Fruit fly (Drosophila melanogaster) Kc167 (cell line): ENCODE data around the gene Doc3.

ENCODE experiments used
- Myc ChIP-seq: fragments of >200 bp; optimal IDR thresholded peaks from 2 replicates; lab custom pipeline; 2017; ENCODE audit warnings: missing external identifiers
- Sin3A ChIP-seq: fragments of >200 bp; optimal IDR thresholded peaks from 2 replicates; lab custom pipeline; 2018; ENCODE audit warnings: missing external identifiers
- h ChIP-seq: fragments of >200 bp; optimal IDR thresholded peaks from 3 replicates; lab custom pipeline; 2018; ENCODE audit warnings: missing external identifiers
- insv ChIP-seq: fragments of >200 bp; optimal IDR thresholded peaks from 3 replicates; lab custom pipeline; 2018; ENCODE audit warnings: missing external identifiers
- psq ChIP-seq: fragments of >200 bp; optimal IDR thresholded peaks from 2 replicates; lab custom pipeline; 2017; ENCODE audit warnings: missing external identifiers
- ttk ChIP-seq: sonication (Bioruptor generic); optimal IDR thresholded peaks from 2 replicates; lab custom pipeline; 2017; ENCODE audit warnings: missing external identifiers

Doc3 gene

DNA sequence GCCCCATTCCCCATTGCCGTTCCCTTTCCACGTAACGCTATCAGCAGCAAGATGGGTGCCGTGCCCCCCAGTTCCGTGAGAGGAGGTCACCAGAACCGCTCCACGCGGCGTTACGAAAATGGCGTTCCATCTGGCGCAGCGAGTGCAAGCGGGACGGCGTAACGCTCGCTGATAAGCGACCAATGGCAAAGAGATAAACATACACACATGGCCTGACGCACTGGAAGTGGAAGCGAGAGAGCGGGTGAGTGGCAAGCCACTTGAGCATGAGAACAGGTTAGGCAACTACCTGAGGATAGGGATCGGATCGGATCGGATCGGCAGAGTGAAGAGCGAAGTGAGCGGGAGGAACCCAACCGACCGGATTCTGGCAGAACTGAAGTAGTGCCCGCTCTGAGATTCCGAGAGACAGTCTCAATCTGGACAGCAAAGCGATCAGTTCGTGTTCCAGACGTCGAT is at the start of gene Doc3:
Gene Doc3, plus strand, starts transcription at position 409 of the 459 bp plus-strand sequence.
- no peak for TF ChIP-seq Myc
- no peak for TF ChIP-seq ttk (lab: Kevin White, UChicago)
- TF ChIP-seq psq (lab: Kevin White, UChicago), result no peak
- no peak for TF ChIP-seq Sin3A (lab: Kevin White, UChicago)
- no peak for TF ChIP-seq h (lab: Kevin White, UChicago)

DNA sequence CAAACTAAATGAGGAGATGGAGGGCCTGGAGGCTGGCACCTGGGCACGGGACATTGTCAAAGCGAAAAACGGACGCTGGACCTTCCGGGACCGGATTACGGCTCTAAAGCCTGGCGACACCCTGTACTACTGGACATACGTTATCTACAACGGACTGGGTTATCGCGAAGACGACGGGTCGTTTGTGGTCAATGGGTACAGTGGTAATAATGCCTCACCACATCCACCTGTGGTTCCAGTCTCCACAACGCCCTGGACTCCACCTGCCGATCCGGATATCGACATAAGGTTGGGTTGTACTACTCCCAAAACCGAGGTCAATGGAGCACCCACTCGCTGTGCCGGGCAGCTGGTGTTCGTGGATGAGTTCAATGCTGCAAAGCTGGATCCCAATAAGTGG is 49.8 kb upstream of the Doc3 start:
- no peak for TF ChIP-seq Myc
- no peak for TF ChIP-seq Sin3A (lab: Kevin White, UChicago)
- TF ChIP-seq insv (lab: Kevin White, UChicago), result no peak
- no peak for TF ChIP-seq ttk (lab: Kevin White, UChicago)
- no peak for TF ChIP-seq h (lab: Kevin White, UChicago)
- no peak for TF ChIP-seq psq (lab: Kevin White, UChicago)

DNA sequence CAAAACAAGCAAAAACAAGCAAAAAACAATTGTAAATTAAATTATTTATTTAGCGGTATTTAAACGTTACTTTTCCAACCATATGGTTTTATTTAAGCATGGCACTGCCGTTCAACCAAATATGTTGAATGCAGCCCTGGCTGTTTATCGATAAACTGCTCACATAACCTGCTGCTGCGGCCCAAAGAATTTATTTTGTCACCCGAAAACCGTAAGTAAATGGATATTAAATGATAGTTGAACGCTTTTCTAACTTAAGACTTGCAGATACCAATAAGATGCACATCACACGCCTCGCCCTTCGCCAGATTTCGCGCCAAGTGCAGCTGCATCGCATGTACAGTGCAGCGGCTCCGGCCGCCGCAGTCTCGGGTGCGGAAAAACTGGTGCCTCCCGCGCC is 48.3 kb upstream of the Doc3 start, which contains the start of gene mRpL12:
Gene mRpL12, plus strand, starts transcription at position 123 of the 400 bp plus-strand sequence.
- TF ChIP-seq Myc (no peak), Sin3A (lab: Kevin White, UChicago) (no peak), ttk (lab: Kevin White, UChicago) (no peak), h (lab: Kevin White, UChicago) (no peak), psq (lab: Kevin White, UChicago) (no peak), insv (lab: Kevin White, UChicago) (no peak)

DNA sequence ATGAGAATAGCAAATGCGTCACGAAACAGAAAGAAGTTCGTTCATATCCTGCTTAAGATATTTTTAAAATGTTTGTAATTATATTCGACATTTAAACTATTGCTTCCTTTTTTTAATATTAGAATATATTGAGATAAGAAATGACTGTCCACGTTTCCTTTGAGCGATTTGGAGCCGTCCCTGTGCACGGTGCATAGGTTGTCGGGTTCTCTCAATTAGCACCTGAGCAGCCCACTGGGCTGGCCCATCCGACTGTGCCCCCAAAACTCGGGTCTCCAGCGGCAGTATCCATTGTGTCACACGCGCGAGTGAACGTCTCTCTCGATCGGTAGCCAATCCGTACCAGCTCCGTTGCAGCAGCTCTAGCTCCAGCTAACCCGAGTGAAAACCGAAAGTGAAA is 46.4 kb upstream of the Doc3 start, which contains the start of gene CG13313:
Gene CG13313, plus strand, starts transcription at position 301 of the 400 bp plus-strand sequence.
- TF ChIP-seq ttk (lab: Kevin White, UChicago) (no peak), insv (lab: Kevin White, UChicago) (no peak)

DNA sequence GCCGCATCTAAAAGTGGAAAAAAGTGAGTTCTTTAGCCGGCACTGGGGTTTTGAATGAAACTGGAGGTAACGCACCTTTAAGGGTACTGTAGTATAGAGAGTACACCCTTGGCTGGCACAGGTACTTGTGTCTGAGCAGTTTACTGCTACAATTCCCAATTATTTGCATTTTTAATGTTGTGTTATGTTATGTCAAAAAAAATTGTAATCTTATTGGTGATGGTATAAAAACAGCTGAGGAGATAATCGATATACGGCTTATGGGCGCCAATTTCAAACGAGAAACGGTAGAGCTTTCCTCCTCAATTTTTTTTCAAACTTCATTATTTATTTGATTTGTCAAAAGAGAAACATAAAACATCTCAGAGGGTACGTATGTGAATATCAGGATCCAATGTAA is 40.5 kb upstream of the Doc3 start, which contains the start of gene ValRS-m:
Gene ValRS-m, minus strand, starts transcription at position 312 of the 400 bp plus-strand sequence.
- no peak for TF ChIP-seq insv (lab: Kevin White, UChicago)
- TF ChIP-seq ttk (lab: Kevin White, UChicago), result no peak
- no peak for TF ChIP-seq Sin3A (lab: Kevin White, UChicago)

DNA sequence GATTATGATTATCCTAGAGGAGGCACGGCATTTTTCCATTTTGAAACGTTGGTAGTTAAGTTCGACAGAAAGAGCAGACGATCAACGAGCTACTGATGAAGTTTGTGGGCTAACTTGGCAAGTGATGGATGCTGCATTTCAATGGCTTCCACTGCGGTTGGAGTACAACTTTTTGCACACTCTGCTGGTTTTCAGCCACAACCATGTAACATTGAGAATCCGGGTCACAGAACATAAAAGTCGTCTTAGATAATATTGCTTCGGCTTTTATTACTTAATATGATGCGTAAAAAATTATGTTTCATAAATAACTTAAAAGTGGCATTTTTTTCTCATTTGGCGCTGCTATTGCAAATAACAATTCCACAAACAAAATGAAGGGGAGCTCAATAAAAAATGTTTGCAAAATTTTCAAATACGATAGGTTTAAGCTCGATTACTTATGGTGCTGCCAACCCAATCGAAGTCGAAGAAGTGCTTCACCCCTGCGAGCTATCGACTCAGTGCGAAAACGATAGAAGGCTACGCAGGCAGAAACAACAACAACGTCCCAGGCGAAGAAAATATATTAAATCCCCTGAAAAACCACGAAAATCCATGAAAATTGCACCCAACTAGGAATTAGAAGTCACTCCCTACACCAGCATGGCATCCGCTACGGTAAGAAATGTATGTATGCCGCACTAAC is 38.5 kb upstream of the Doc3 start, which contains the start of the genes CG5653 and CG5021:
Gene CG5653, minus strand, starts transcription at position 51 of the 688 bp plus-strand sequence.
Gene CG5021, plus strand, starts transcription at position 506 of the 688 bp plus-strand sequence.
- TF ChIP-seq Sin3A (lab: Kevin White, UChicago), result no peak
- TF ChIP-seq psq (lab: Kevin White, UChicago), result no peak
- TF ChIP-seq ttk (lab: Kevin White, UChicago), result no peak
- no peak for TF ChIP-seq Myc
- TF ChIP-seq insv (lab: Kevin White, UChicago), result no peak
- no peak for TF ChIP-seq h (lab: Kevin White, UChicago)

DNA sequence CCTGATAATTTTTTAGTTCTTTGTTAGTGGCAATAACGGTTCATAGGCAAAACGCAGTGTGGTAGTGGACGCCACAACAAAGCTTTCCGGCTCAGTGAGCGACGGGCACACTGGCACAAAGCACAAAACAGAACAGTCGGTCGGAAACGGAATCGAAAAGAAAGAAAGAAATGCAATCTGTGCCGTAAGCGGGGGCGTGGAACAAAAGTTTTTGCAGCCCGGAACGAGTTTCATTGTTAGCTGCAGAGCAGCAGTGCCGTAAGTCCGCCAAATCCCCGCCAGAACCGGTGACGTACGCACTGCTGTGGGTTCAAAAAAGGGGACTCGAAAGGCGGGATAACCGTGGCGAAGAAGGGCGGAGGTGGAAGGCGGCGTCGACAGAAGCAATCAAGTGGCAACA is 36.6 kb upstream of the Doc3 start, which contains the start of gene CG5026:
Gene CG5026, plus strand, starts transcription at position 92 of the 400 bp plus-strand sequence.
- TF ChIP-seq insv (lab: Kevin White, UChicago) (no peak), Sin3A (lab: Kevin White, UChicago) (no peak), psq (lab: Kevin White, UChicago) (no peak)

DNA sequence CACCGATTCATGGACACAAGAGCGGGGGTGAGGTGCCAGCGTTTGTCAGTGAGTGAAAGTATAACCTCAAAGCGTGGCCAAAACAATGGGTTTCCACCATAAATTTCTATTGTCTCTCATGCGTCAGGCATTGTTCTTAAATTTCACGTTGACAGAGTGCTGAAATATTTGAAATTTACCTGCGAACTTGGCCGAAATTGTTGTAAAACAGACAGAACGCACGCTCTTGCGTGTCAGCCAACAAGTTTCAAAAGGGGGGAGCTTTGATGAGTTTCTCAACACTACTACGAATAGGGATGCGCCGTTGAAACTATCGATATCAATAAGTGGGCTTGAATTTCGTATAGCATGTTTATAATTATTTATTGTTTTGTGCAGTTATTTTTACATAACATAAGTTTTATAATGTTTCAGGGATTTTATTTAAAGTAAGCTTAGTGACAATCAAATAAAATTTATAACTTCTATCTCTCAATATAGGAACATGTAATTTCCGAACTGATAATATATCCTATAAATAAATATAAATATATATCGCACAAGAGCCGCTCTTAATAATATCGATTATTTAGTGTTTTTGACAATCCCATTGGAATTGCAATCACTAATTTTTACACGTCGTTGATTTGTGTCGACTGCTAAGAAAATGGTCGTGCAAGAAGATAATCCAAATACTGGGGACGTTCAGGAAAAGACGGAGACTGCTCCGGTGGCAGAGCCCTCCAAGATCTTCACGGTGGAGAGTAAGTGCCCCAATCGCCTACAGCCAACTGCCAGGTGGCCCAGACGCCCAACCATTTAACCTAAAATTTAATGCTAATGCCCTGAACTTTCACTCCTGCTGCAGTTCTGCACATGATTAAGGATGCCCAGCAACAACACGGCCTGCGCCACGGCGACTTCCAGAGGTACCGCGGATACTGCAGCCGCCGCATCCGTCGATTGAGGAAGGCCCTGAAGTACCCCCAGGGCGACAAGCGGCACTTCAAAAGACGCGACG is 30.2 kb upstream of the Doc3 start, which contains the start of the genes pix and Srp68:
Gene pix, minus strand, starts transcription at position 288 of the 1,000 bp plus-strand sequence.
Gene Srp68, plus strand, starts transcription at position 569 of the 1,000 bp plus-strand sequence.
- no peak for TF ChIP-seq h (lab: Kevin White, UChicago)
- TF ChIP-seq Myc, result no peak
- no peak for TF ChIP-seq insv (lab: Kevin White, UChicago)
- TF ChIP-seq ttk (lab: Kevin White, UChicago), result no peak
- no peak for TF ChIP-seq psq (lab: Kevin White, UChicago)
- TF ChIP-seq Sin3A (lab: Kevin White, UChicago), result no peak

DNA sequence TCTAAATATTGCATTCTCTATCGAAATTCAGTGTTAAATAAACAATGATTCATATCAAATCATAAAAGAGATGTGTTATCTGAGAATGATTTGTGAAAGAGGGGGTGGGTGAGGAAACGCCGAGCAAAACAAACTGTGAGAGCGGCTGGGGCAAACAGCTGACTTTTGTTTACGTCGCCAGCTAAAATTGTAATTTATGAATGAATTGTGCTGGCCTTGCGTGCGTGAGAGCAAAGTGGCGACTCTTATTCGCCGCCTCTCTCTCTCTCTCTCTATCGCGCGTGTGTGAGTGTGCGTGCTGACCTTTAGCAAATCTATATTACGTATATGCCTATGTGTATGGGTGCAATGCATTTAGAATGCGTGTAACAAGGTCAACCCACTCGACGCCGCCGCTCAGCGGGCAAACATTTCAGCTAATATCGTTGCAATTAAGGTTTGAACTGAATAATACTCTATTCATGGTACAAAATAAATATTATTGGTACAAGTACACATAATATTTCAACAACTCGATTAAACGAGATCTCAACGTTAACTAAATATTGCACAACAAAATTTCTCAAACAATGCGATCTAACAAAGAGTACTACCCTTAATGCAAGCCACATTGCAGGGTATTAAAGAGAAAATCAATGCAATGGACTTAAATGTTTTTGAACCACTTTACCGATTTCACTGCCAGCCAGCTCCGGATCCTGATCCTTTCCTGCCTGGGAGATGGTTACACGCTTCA is 26.1 kb upstream of the Doc3 start:
- TF ChIP-seq psq (lab: Kevin White, UChicago), result no peak

DNA sequence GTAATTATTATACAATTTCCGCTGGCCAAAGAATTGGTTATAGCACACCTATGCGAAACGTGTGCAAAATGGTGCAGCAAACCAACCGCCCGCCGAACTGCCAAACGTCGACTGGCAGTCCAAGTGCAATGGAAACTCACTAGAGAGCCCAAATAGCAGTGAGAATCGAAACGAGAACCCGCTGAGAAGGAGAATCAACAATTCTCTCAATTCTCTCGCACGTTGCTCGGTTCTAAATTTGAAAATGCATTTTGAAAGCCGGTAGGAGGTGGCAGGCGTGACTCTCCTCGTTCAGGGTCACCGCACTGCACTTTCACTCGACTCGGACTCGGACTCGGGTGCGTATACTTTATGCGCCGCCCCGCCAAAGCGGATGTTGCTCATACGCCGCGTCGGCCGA is 25.2 kb upstream of the Doc3 start, which contains the start of gene CG5644:
Gene CG5644, minus strand, starts transcription at position 101 of the 400 bp plus-strand sequence.
- TF ChIP-seq ttk (lab: Kevin White, UChicago), result no peak
- TF ChIP-seq insv (lab: Kevin White, UChicago), result no peak
- no peak for TF ChIP-seq Myc
- TF ChIP-seq Sin3A (lab: Kevin White, UChicago), result no peak
- TF ChIP-seq psq (lab: Kevin White, UChicago), result no peak
- TF ChIP-seq h (lab: Kevin White, UChicago), result no peak

DNA sequence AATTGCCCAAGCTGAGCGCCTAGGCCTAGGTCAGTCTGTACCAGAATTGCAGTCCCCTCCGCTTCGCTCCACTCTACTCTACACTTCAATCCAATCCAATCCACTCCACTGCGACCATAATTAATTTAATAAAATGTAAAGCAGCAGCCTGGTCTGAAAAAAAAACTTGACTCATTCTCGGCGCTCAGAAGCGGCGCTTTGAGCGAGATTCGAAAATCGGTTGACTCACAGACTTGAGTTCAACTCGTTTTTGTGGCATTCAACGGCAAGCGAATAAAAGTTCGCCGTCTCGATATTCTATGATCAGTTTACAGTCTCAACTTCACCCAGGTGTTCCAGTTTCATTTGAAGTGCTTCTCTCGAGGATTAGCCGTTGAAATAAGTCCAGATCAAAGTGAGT is 23.5 kb upstream of the Doc3 start, which contains the start of gene CG13314:
Gene CG13314, plus strand, starts transcription at position 301 of the 400 bp plus-strand sequence.
- TF ChIP-seq insv (lab: Kevin White, UChicago), result no peak
- no peak for TF ChIP-seq ttk (lab: Kevin White, UChicago)
- no peak for TF ChIP-seq h (lab: Kevin White, UChicago)
- no peak for TF ChIP-seq psq (lab: Kevin White, UChicago)
- TF ChIP-seq Myc, result no peak
- no peak for TF ChIP-seq Sin3A (lab: Kevin White, UChicago)
